Worm (Caenorhabditis elegans) whole organism, young adult: ENCODE data around the gene ocr-4.

Source experiments
- B0019.2 ChIP-seq: fragments of 200-800 bp; sonication (Bioruptor generic); conservative IDR thresholded peaks from 2 replicates; pipeline ENCODE4 v1.3.6; 2022; ENCODE audit warnings: missing genetic modification reagents, missing genetic modification characterization, missing compliant biosample characterization
- B0035.1 ChIP-seq: sonication (generic microtip); optimal IDR thresholded peaks from 2 replicates; lab custom pipeline; 2016; ENCODE audit warnings: missing genetic modification characterization, mild to moderate bottlenecking, missing compliant biosample characterization, missing genotype, missing genetic modification reagents
- B0261.1 ChIP-seq: sonication (generic microtip); optimal IDR thresholded peaks from 2 replicates; lab custom pipeline; 2016; ENCODE audit warnings: mild to moderate bottlenecking, missing genetic modification characterization, moderate library complexity, missing compliant biosample characterization
- F39B2.1 ChIP-seq: fragments of 200-800 bp; sonication (Bioruptor generic); IDR thresholded peaks from 2 replicates; pipeline ENCODE4 v1.3.6; 2022; ENCODE audit warnings: missing genetic modification reagents, missing genetic modification characterization, missing compliant biosample characterization
- F49E8.2 ChIP-seq: sonication (generic microtip); optimal IDR thresholded peaks from 3 replicates; lab custom pipeline; 2017; ENCODE audit warnings: missing genetic modification characterization, mild to moderate bottlenecking, missing compliant biosample characterization, antibody characterized with exemption, moderate library complexity; ENCODE audit not compliant: insufficient read depth
- T07F8.4 ChIP-seq: sonication (generic microtip); optimal IDR thresholded peaks from 2 replicates; lab custom pipeline; 2016; ENCODE audit warnings: mild to moderate bottlenecking, missing genetic modification characterization, moderate library complexity, missing compliant biosample characterization
- ZK185.1 ChIP-seq: sonication (generic microtip); optimal IDR thresholded peaks from 2 replicates; lab custom pipeline; 2016; ENCODE audit warnings: mild to moderate bottlenecking, missing genetic modification characterization, missing compliant biosample characterization; ENCODE audit not compliant: poor library complexity, severe bottlenecking
- attf-3 ChIP-seq: fragments of 200-800 bp; sonication (Bioruptor generic); conservative IDR thresholded peaks from 2 replicates; pipeline ENCODE4 v1.3.6; 2022; ENCODE audit warnings: missing genetic modification reagents, missing genetic modification characterization, missing compliant biosample characterization
- attf-6 ChIP-seq: fragments of 200-800 bp; sonication (Bioruptor generic); IDR thresholded peaks from 2 replicates; pipeline ENCODE4 v1.3.6; 2022; ENCODE audit warnings: missing genetic modification reagents, missing genetic modification characterization, missing compliant biosample characterization
- cebp-1 ChIP-seq, 2 experiments: fragments of 200-800 bp in 1 of 2; sonication (Bioruptor generic) in 1 of 2; sonication (generic microtip) in 1 of 2; IDR thresholded peaks in 1 of 2; optimal IDR thresholded peaks in 1 of 2; 2 replicates each; pipeline versions ENCODE4 v1.3.6 to Lab custom; 2017 to 2022; ENCODE audit warnings: missing compliant biosample characterization in 2 of 2, missing genetic modification characterization in 2 of 2, mild to moderate bottlenecking in 1 of 2, missing genetic modification reagents in 1 of 2, moderate library complexity in 1 of 2
- cebp-2 ChIP-seq: fragments of 200-800 bp; sonication (Bioruptor generic); IDR thresholded peaks from 2 replicates; pipeline ENCODE4 v1.3.6; 2022; ENCODE audit warnings: missing genetic modification characterization, missing compliant biosample characterization
- ceh-40 ChIP-seq: fragments of 200-800 bp; sonication (Bioruptor generic); IDR thresholded peaks from 2 replicates; pipeline ENCODE4 v1.3.6; 2022; ENCODE audit warnings: missing genetic modification characterization, missing compliant biosample characterization
- dpff-1 ChIP-seq: sonication (generic microtip); optimal IDR thresholded peaks from 2 replicates; lab custom pipeline; 2017; ENCODE audit warnings: mild to moderate bottlenecking, missing genetic modification characterization, missing compliant biosample characterization
- dpl-1 ChIP-seq: fragments of 150-350 bp; optimal IDR thresholded peaks from 2 replicates; lab custom pipeline; 2014; ENCODE audit warnings: missing biosample characterization, missing genetic modification reagents, missing genetic modification characterization
- efl-1 ChIP-seq: fragments of 150-350 bp; optimal IDR thresholded peaks from 2 replicates; lab custom pipeline; 2014; ENCODE audit warnings: missing biosample characterization, missing genetic modification reagents, missing genetic modification characterization
- egl-18 ChIP-seq: fragments of 200-800 bp; sonication (Bioruptor generic); IDR thresholded peaks from 2 replicates; pipeline ENCODE4 v1.3.6; 2022; ENCODE audit warnings: missing genetic modification reagents, missing genetic modification characterization, missing compliant biosample characterization
- egrh-3 ChIP-seq: fragments of 200-800 bp; sonication (Bioruptor generic); IDR thresholded peaks from 2 replicates; pipeline ENCODE4 v1.3.6; 2022; ENCODE audit warnings: missing genetic modification reagents, missing genetic modification characterization, missing compliant biosample characterization
- gei-17 ChIP-seq: fragments of 200-800 bp; sonication (Bioruptor generic); optimal IDR thresholded peaks from 2 replicates; lab custom pipeline; 2018; ENCODE audit warnings: mild to moderate bottlenecking, missing genetic modification characterization, missing compliant biosample characterization
- hmg-20 ChIP-seq: fragments of 200-800 bp; sonication (Bioruptor generic); IDR thresholded peaks from 2 replicates; pipeline ENCODE4 v1.3.6; 2022; ENCODE audit warnings: missing genetic modification reagents, missing genetic modification characterization, missing compliant biosample characterization
- lin-40 ChIP-seq: sonication (generic microtip); optimal IDR thresholded peaks from 2 replicates; lab custom pipeline; 2016; ENCODE audit warnings: missing genetic modification characterization, mild to moderate bottlenecking, missing compliant biosample characterization, missing genotype, missing genetic modification reagents
- lin-54 ChIP-seq: fragments of 200-800 bp; sonication (Bioruptor generic); optimal IDR thresholded peaks from 2 replicates; lab custom pipeline; 2018; ENCODE audit warnings: mild to moderate bottlenecking, missing genetic modification characterization, missing compliant biosample characterization
- lsy-27 ChIP-seq: sonication (generic microtip); optimal IDR thresholded peaks from 2 replicates; lab custom pipeline; 2017; ENCODE audit warnings: missing genetic modification characterization, mild to moderate bottlenecking, missing compliant biosample characterization, antibody characterized with exemption, missing genotype, borderline replicate concordance; ENCODE audit not compliant: insufficient read depth
- madf-10 ChIP-seq: sonication (generic microtip); optimal IDR thresholded peaks from 2 replicates; lab custom pipeline; 2016; ENCODE audit warnings: mild to moderate bottlenecking, missing genetic modification characterization, missing compliant biosample characterization
- mcd-1 ChIP-seq: fragments of 200-800 bp; sonication (Bioruptor generic); IDR thresholded peaks from 2 replicates; pipeline ENCODE4 v1.3.6; 2022; ENCODE audit warnings: missing genetic modification reagents, missing genetic modification characterization, missing compliant biosample characterization
- mel-28 ChIP-seq: sonication (generic microtip); optimal IDR thresholded peaks from 2 replicates; lab custom pipeline; 2016; ENCODE audit warnings: borderline replicate concordance, mild to moderate bottlenecking, missing genetic modification characterization, missing compliant biosample characterization
- mxl-1 ChIP-seq: sonication (generic microtip); optimal IDR thresholded peaks from 2 replicates; lab custom pipeline; 2016; ENCODE audit warnings: missing genetic modification characterization, missing compliant biosample characterization
- nhr-27 ChIP-seq: fragments of 200-800 bp; sonication (Bioruptor generic); optimal IDR thresholded peaks from 2 replicates; lab custom pipeline; 2018; ENCODE audit warnings: mild to moderate bottlenecking, missing genetic modification characterization, moderate library complexity, missing compliant biosample characterization
- rec-8 ChIP-seq, 2 experiments: sonication (generic microtip); optimal IDR thresholded peaks; 2 replicates each; lab custom pipeline; 2016; ENCODE audit warnings: mild to moderate bottlenecking in 2 of 2, missing genetic modification characterization in 2 of 2, missing genetic modification reagents in 2 of 2, missing genotype in 2 of 2, missing biosample characterization in 1 of 2, missing compliant biosample characterization in 1 of 2, moderate library complexity in 1 of 2
- rpc-1 ChIP-seq, 2 experiments: fragments of 150-350 bp in 1 of 2; sonication (generic microtip) in 1 of 2; optimal IDR thresholded peaks; 2 replicates each; lab custom pipeline; 2014 to 2018; ENCODE audit warnings: missing biosample characterization in 1 of 2, missing genetic modification characterization in 1 of 2, missing genetic modification reagents in 1 of 2, missing genotype in 1 of 2
- sea-2 ChIP-seq: fragments of 200-800 bp; sonication (Bioruptor generic); IDR thresholded peaks from 2 replicates; pipeline ENCODE4 v1.3.6; 2022; ENCODE audit warnings: missing genetic modification characterization, missing compliant biosample characterization
- snpc-1.1 ChIP-seq: sonication (generic microtip); optimal IDR thresholded peaks from 2 replicates; lab custom pipeline; 2017; ENCODE audit warnings: missing genetic modification characterization, mild to moderate bottlenecking, missing compliant biosample characterization, antibody characterized with exemption, moderate library complexity, missing genotype, missing genetic modification reagents; ENCODE audit not compliant: insufficient read depth
- somi-1 ChIP-seq: fragments of 200-800 bp; sonication (Bioruptor generic); optimal IDR thresholded peaks from 2 replicates; lab custom pipeline; 2018; ENCODE audit warnings: mild to moderate bottlenecking, missing genetic modification characterization, missing compliant biosample characterization
- sptf-2 ChIP-seq: fragments of 200-800 bp; sonication (Bioruptor generic); optimal IDR thresholded peaks from 2 replicates; lab custom pipeline; 2018; ENCODE audit warnings: mild to moderate bottlenecking, missing genetic modification characterization, missing compliant biosample characterization
- tlf-1 ChIP-seq: fragments of 200-800 bp; sonication (Bioruptor generic); optimal IDR thresholded peaks from 2 replicates; lab custom pipeline; 2018; ENCODE audit warnings: mild to moderate bottlenecking, missing genetic modification characterization, missing compliant biosample characterization
- unc-130 ChIP-seq: sonication (generic microtip); optimal IDR thresholded peaks from 2 replicates; lab custom pipeline; 2016; ENCODE audit warnings: missing genetic modification reagents, missing genetic modification characterization, missing compliant biosample characterization
- unc-62 ChIP-seq: fragments of 150-350 bp; optimal IDR thresholded peaks from 2 replicates; lab custom pipeline; 2014; ENCODE audit warnings: missing biosample characterization, missing genetic modification reagents, missing genetic modification characterization
- xnd-1 ChIP-seq: sonication (generic microtip); optimal IDR thresholded peaks from 2 replicates; lab custom pipeline; 2016; ENCODE audit warnings: missing genotype, missing genetic modification reagents, missing genetic modification characterization, missing compliant biosample characterization
- zfh-2 ChIP-seq: fragments of 200-800 bp; sonication (Bioruptor generic); conservative IDR thresholded peaks from 2 replicates; pipeline ENCODE4 v1.3.6; 2022; ENCODE audit warnings: missing genetic modification reagents, missing genetic modification characterization, missing compliant biosample characterization
- ztf-18 ChIP-seq: sonication (generic microtip); optimal IDR thresholded peaks from 2 replicates; lab custom pipeline; 2016; ENCODE audit warnings: missing genotype, mild to moderate bottlenecking, missing genetic modification characterization, missing compliant biosample characterization
- ztf-22 ChIP-seq: fragments of 200-800 bp; sonication (Bioruptor generic); optimal IDR thresholded peaks from 2 replicates; lab custom pipeline; 2018; ENCODE audit warnings: mild to moderate bottlenecking, missing genetic modification characterization, moderate library complexity, missing compliant biosample characterization
- ztf-28 ChIP-seq: fragments of 200-800 bp; sonication (Bioruptor generic); IDR thresholded peaks from 2 replicates; pipeline ENCODE4 v1.3.6; 2022; ENCODE audit warnings: missing genetic modification reagents, missing genetic modification characterization, missing compliant biosample characterization
- ztf-3 ChIP-seq: fragments of 200-800 bp; sonication (Bioruptor generic); optimal IDR thresholded peaks from 2 replicates; lab custom pipeline; 2018; ENCODE audit warnings: mild to moderate bottlenecking, missing genetic modification characterization, missing compliant biosample characterization

The ocr-4 gene

DNA sequence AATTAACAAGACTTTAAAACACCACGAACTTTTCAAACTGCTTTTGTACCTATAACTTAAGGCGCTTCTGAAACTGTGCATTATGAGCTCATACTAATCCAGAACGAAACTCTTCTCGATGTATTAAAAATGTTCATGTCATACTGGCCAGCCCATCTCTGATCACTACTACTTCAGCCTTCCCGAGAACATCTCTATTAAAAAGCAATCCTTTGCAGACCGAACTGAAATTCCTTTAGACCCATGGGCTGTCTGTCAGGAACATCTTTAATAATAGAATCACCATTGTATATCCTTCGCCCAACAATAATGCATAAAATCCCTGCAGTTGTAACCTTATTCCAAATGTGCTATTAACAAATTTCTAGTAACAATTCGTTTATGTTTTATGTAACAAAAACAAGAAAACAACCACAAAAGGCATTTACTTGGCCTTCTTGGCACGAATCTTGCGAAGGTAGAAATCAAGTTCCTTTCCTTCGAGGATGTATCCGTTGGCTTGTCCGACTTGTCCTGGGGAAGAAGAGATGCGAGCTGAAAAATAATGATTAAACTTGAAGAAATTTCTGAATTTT lies 19.9 kb downstream of the ocr-4 start (continued):
- TF ChIP-seq sptf-2 (no peak), cebp-1 (GFP tag; IDR thresholded peaks at IDR 0.05; lab: Robert Waterston, UW) (no peak), cebp-1 (tag; optimal IDR thresholded peaks at IDR 0.05; lab: Kevin White, UChicago) (no peak), ztf-18 (tag; lab: Kevin White, UChicago) (no peak), ztf-28 (GFP tag; lab: Robert Waterston, UW) (no peak), hmg-20 (GFP tag; lab: Robert Waterston, UW) (no peak), T07F8.4 (tag; lab: Kevin White, UChicago) (no peak), unc-62 (GFP tag; lab: Kevin White, UChicago) (no peak), dpl-1 (no peak), lin-40 (tag; lab: Kevin White, UChicago) (no peak), unc-130 (peak; percentile 31), rec-8 (tag; optimal IDR thresholded peaks at IDR 0.05; lab: Kevin White, UChicago) (no peak), lsy-27 (no peak), B0261.1 (tag; lab: Kevin White, UChicago) (no peak), tlf-1 (GFP tag; lab: Kevin White, UChicago) (no peak), xnd-1 (tag; lab: Kevin White, UChicago) (no peak), ztf-22 (GFP tag; lab: Kevin White, UChicago) (no peak), egrh-3 (GFP tag; lab: Robert Waterston, UW) (no peak), ztf-3 (no peak), B0019.2 (no peak), rpc-1 (optimal IDR thresholded peaks at IDR 0.05; lab: Kevin White, UChicago) (no peak), rpc-1 (tag; optimal IDR thresholded peaks at IDR 0.05; lab: Kevin White, UChicago) (no peak), lin-54 (GFP tag; lab: Kevin White, UChicago) (peak; percentile 50), madf-10 (tag; lab: Kevin White, UChicago) (no peak), F39B2.1 (GFP tag; lab: Robert Waterston, UW) (no peak), attf-3 (GFP tag; lab: Robert Waterston, UW) (no peak), dpff-1 (tag; lab: Kevin White, UChicago) (no peak), ZK185.1 (no peak), attf-6 (peak; percentile 77; the same call in 1 of the 2 replicates), ceh-40 (GFP tag; lab: Robert Waterston, UW) (no peak), cebp-2 (no peak)

DNA sequence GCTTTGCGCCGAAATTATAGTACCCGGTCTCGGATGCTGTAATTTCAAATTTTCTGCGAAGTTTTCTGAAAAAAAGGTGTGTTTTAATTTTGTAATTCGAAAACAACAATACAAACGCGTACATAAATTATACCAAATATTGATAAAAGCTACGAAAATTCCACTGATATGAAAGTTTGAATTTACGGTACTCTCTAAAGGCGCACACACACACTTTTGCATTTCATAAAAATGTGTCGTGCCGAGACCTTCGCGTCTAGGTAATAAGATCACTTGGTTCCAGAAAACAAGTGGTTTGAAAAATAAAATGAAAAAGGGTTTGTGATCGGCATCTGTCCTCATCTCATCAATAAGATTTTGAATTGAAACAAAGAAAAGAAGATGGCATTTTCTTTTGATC lies 21.8 kb downstream of the ocr-4 start:
- TF ChIP-seq sea-2 (GFP tag; lab: Robert Waterston, UW) (no peak), B0035.1 (no peak), dpff-1 (tag; lab: Kevin White, UChicago) (no peak), mel-28 (tag; lab: Kevin White, UChicago) (no peak), nhr-27 (tag; lab: Kevin White, UChicago) (no peak), efl-1 (GFP tag; lab: Kevin White, UChicago) (no peak), egl-18 (GFP tag; lab: Robert Waterston, UW) (no peak), snpc-1.1 (tag; lab: Kevin White, UChicago) (no peak), gei-17 (GFP tag; lab: Kevin White, UChicago) (no peak), sptf-2 (no peak), F49E8.2 (tag; lab: Kevin White, UChicago) (no peak), mxl-1 (tag; lab: Kevin White, UChicago) (no peak), mcd-1 (GFP tag; lab: Robert Waterston, UW) (no peak), zfh-2 (GFP tag; lab: Robert Waterston, UW) (no peak), somi-1 (no peak)
